Fruit fly (Drosophila melanogaster) whole organism, embryonic: Measurements from ENCODE around the gene Npc2g.

ENCODE experiments used
- ATbp ChIP-seq: fragments of 200-800 bp; sonication (Bioruptor generic); optimal IDR thresholded peaks from 2 replicates; lab custom pipeline; 2017; ENCODE audit warnings: missing biosample characterization, mild to moderate bottlenecking, missing genetic modification characterization, missing genetic modification reagents
- Ada2b ChIP-seq: fragments of 200-800 bp; sonication (Bioruptor generic); IDR thresholded peaks from 2 replicates; pipeline ENCODE4 v1.3.6; 2022; ENCODE audit warnings: missing biosample characterization, missing genetic modification characterization
- Bdp1 ChIP-seq: fragments of 200-800 bp; sonication (Bioruptor generic); optimal IDR thresholded peaks from 3 replicates; lab custom pipeline; 2016; ENCODE audit warnings: missing biosample characterization, missing genetic modification characterization
- CG10147 ChIP-seq: fragments of 200-800 bp; sonication (Bioruptor generic); optimal IDR thresholded peaks from 2 replicates; lab custom pipeline; 2019; ENCODE audit warnings: missing biosample characterization, mild to moderate bottlenecking, missing genetic modification characterization, moderate library complexity
- CG1024 ChIP-seq: fragments of 200-800 bp; sonication (Bioruptor generic); IDR thresholded peaks from 2 replicates; pipeline ENCODE4 v1.3.6; 2022; ENCODE audit warnings: missing biosample characterization, missing genetic modification characterization
- CG10267 ChIP-seq: fragments of 200-800 bp; sonication (Bioruptor generic); optimal IDR thresholded peaks from 2 replicates; lab custom pipeline; 2018; ENCODE audit warnings: missing biosample characterization, mild to moderate bottlenecking, missing genetic modification characterization, moderate library complexity
- CG10543 ChIP-seq: fragments of 200-800 bp; sonication (Bioruptor generic); optimal IDR thresholded peaks from 3 replicates; lab custom pipeline; 2017; ENCODE audit warnings: missing biosample characterization, mild to moderate bottlenecking, missing genetic modification characterization, moderate library complexity
- CG10959 ChIP-seq: fragments of 200-800 bp; sonication (Bioruptor generic); IDR thresholded peaks from 2 replicates; pipeline ENCODE4 v1.3.6; 2022; ENCODE audit warnings: missing biosample characterization, missing genetic modification characterization
- CG11093 ChIP-seq: fragments of 200-800 bp; sonication (Bioruptor generic); IDR thresholded peaks from 3 replicates; pipeline ENCODE4 v1.3.6; 2022; ENCODE audit warnings: missing biosample characterization, missing genetic modification characterization
- CG12391 ChIP-seq: fragments of 200-800 bp; sonication (Bioruptor generic); optimal IDR thresholded peaks from 3 replicates; lab custom pipeline; 2018; ENCODE audit warnings: missing biosample characterization, mild to moderate bottlenecking, missing genetic modification characterization, moderate library complexity
- CG15601 ChIP-seq: fragments of 200-800 bp; sonication (Bioruptor generic); optimal IDR thresholded peaks from 3 replicates; lab custom pipeline; 2019; ENCODE audit warnings: missing biosample characterization, mild to moderate bottlenecking, missing genetic modification characterization, moderate library complexity
- CG1647 ChIP-seq: fragments of 200-800 bp; sonication (Bioruptor generic); optimal IDR thresholded peaks from 3 replicates; lab custom pipeline; 2016; ENCODE audit warnings: missing biosample characterization, missing genetic modification characterization
- CG16815 ChIP-seq: fragments of 200-800 bp; sonication (Bioruptor generic); optimal IDR thresholded peaks from 3 replicates; lab custom pipeline; 2017; ENCODE audit warnings: missing biosample characterization, mild to moderate bottlenecking, missing genetic modification characterization
- CG17829 ChIP-seq: fragments of 200-800 bp; optimal IDR thresholded peaks from 2 replicates; lab custom pipeline; 2019; ENCODE audit warnings: missing biosample characterization, mild to moderate bottlenecking, missing genetic modification characterization, moderate library complexity
- CG18262 ChIP-seq: fragments of 200-800 bp; optimal IDR thresholded peaks from 3 replicates; lab custom pipeline; 2019; ENCODE audit warnings: missing biosample characterization, mild to moderate bottlenecking, missing genetic modification characterization, moderate library complexity
- CG18476 ChIP-seq: fragments of 200-800 bp; sonication (Bioruptor generic); optimal IDR thresholded peaks from 2 replicates; lab custom pipeline; 2016; ENCODE audit warnings: missing biosample characterization, mild to moderate bottlenecking, missing genetic modification characterization
- CG30020 ChIP-seq: fragments of 200-800 bp; optimal IDR thresholded peaks from 2 replicates; lab custom pipeline; 2019; ENCODE audit warnings: missing biosample characterization, mild to moderate bottlenecking, missing genetic modification characterization, moderate library complexity
- CG3163 ChIP-seq: fragments of 200-800 bp; sonication (Bioruptor generic); optimal IDR thresholded peaks from 3 replicates; lab custom pipeline; 2016; ENCODE audit warnings: missing biosample characterization, missing genetic modification characterization
- CG34422 ChIP-seq: fragments of 200-800 bp; sonication (Bioruptor generic); IDR thresholded peaks from 3 replicates; pipeline ENCODE4 v1.3.6; 2022; ENCODE audit warnings: missing biosample characterization, missing genetic modification characterization
- CG4328 ChIP-seq: fragments of 200-800 bp; sonication (Bioruptor generic); optimal IDR thresholded peaks from 3 replicates; lab custom pipeline; 2017; ENCODE audit warnings: missing biosample characterization, missing genetic modification reagents, missing genetic modification characterization
- CG6813 ChIP-seq: fragments of 200-800 bp; sonication (Bioruptor generic); optimal IDR thresholded peaks from 2 replicates; lab custom pipeline; 2017; ENCODE audit warnings: missing biosample characterization, missing genetic modification characterization, mild to moderate bottlenecking, moderate library complexity, missing genetic modification reagents
- CG8089 ChIP-seq: fragments of 200-800 bp; sonication (Bioruptor generic); optimal IDR thresholded peaks from 3 replicates; lab custom pipeline; 2016; ENCODE audit warnings: missing biosample characterization, missing genetic modification characterization
- CG9437 ChIP-seq: fragments of 200-800 bp; sonication (Bioruptor generic); optimal IDR thresholded peaks from 2 replicates; lab custom pipeline; 2018; ENCODE audit warnings: missing biosample characterization, mild to moderate bottlenecking, missing genetic modification characterization
- Dfd ChIP-seq, 2 experiments: fragments of >200 bp; optimal IDR thresholded peaks; 2 replicates each; lab custom pipeline; 2017; ENCODE audit warnings: missing biosample characterization in 2 of 2, missing genetic modification characterization in 2 of 2
- Dref ChIP-seq: fragments of 200-800 bp; sonication (Bioruptor generic); IDR thresholded peaks from 2 replicates; pipeline ENCODE4 v1.3.6; 2022; ENCODE audit warnings: missing biosample characterization, missing genetic modification characterization
- E2f2 ChIP-seq: fragments of 200-800 bp; sonication (Bioruptor generic); IDR thresholded peaks from 2 replicates; pipeline ENCODE4 v1.3.6; 2022; ENCODE audit warnings: missing biosample characterization, missing genetic modification characterization
- Gsc ChIP-seq: fragments of 200-800 bp; sonication (Bioruptor generic); IDR thresholded peaks from 2 replicates; pipeline ENCODE4 v1.3.6; 2022; ENCODE audit warnings: missing biosample characterization, missing genetic modification characterization
- Hr51 ChIP-seq, 2 experiments: fragments of 200-800 bp; sonication (Bioruptor generic); optimal IDR thresholded peaks; 2 replicates in 1 of 2; 3 replicates in 1 of 2; lab custom pipeline; 2016 to 2018; ENCODE audit warnings: missing biosample characterization in 2 of 2, missing genetic modification characterization in 2 of 2, mild to moderate bottlenecking in 1 of 2, moderate library complexity in 1 of 2
- Max ChIP-seq: fragments of 200-800 bp; sonication (Bioruptor generic); optimal IDR thresholded peaks from 2 replicates; lab custom pipeline; 2016; ENCODE audit warnings: missing biosample characterization, mild to moderate bottlenecking, missing genetic modification characterization
- Meics ChIP-seq: fragments of 200-800 bp; sonication (Bioruptor generic); optimal IDR thresholded peaks from 2 replicates; lab custom pipeline; 2017; ENCODE audit warnings: missing biosample characterization, mild to moderate bottlenecking, missing genetic modification characterization
- Ravus ChIP-seq: fragments of 200-800 bp; sonication (Bioruptor generic); IDR thresholded peaks from 2 replicates; pipeline ENCODE4 v1.3.6; 2022; ENCODE audit warnings: missing biosample characterization, missing genetic modification characterization
- Sox100B ChIP-seq: fragments of 200-800 bp; sonication (Bioruptor generic); optimal IDR thresholded peaks from 3 replicates; lab custom pipeline; 2018; ENCODE audit warnings: missing biosample characterization, mild to moderate bottlenecking, missing genetic modification characterization
- Tbp ChIP-seq: fragments of >200 bp; optimal IDR thresholded peaks from 2 replicates; lab custom pipeline; 2018; ENCODE audit warnings: missing biosample characterization, missing genetic modification characterization
- chn ChIP-seq: fragments of 200-800 bp; sonication (Bioruptor generic); optimal IDR thresholded peaks from 2 replicates; lab custom pipeline; 2016; ENCODE audit warnings: missing biosample characterization, missing genetic modification characterization
- disco-r ChIP-seq: fragments of 200-800 bp; sonication (Bioruptor generic); optimal IDR thresholded peaks from 2 replicates; lab custom pipeline; 2016; ENCODE audit warnings: missing biosample characterization, missing genetic modification characterization
- dmrt11E ChIP-seq: fragments of 200-800 bp; sonication (Bioruptor generic); optimal IDR thresholded peaks from 3 replicates; lab custom pipeline; 2018; ENCODE audit warnings: missing biosample characterization, mild to moderate bottlenecking, missing genetic modification characterization, moderate library complexity
- gcm2 ChIP-seq: fragments of 200-800 bp; sonication (Bioruptor generic); optimal IDR thresholded peaks from 2 replicates; lab custom pipeline; 2016; ENCODE audit warnings: missing biosample characterization, missing genetic modification characterization
- ham ChIP-seq: fragments of 200-800 bp; sonication (Bioruptor generic); IDR thresholded peaks from 2 replicates; pipeline ENCODE4 v1.3.6; 2022; ENCODE audit warnings: missing biosample characterization, missing genetic modification characterization
- hkb ChIP-seq, 2 experiments: fragments of 200-800 bp in 1 of 2; fragments of >200 bp in 1 of 2; sonication (Bioruptor generic) in 1 of 2; IDR thresholded peaks in 1 of 2; optimal IDR thresholded peaks in 1 of 2; 2 replicates each; pipeline versions ENCODE4 v1.3.6 to Lab custom; 2017 to 2022; ENCODE audit warnings: missing biosample characterization in 1 of 2, missing genetic modification characterization in 1 of 2
- insv ChIP-seq, 2 experiments: fragments of 200-800 bp; sonication (Bioruptor generic); optimal IDR thresholded peaks; 3 replicates each; lab custom pipeline; 2016 to 2018; ENCODE audit warnings: missing biosample characterization in 2 of 2, missing genetic modification characterization in 2 of 2
- lmd ChIP-seq: fragments of 200-800 bp; sonication (Bioruptor generic); IDR thresholded peaks from 2 replicates; pipeline ENCODE4 v1.3.6; 2022; ENCODE audit warnings: missing biosample characterization, missing genetic modification characterization
- nerfin-2 ChIP-seq: fragments of 200-800 bp; sonication (Bioruptor generic); IDR thresholded peaks from 2 replicates; pipeline ENCODE4 v1.3.6; 2022; ENCODE audit warnings: missing biosample characterization, missing genetic modification characterization; ENCODE audit not compliant: partially characterized antibody
- oc ChIP-seq: fragments of 200-800 bp; sonication (Bioruptor generic); optimal IDR thresholded peaks from 2 replicates; lab custom pipeline; 2018; ENCODE audit warnings: missing biosample characterization, mild to moderate bottlenecking, missing genetic modification characterization, moderate library complexity
- odd ChIP-seq: fragments of 200-800 bp; sonication (Bioruptor generic); optimal IDR thresholded peaks from 2 replicates; lab custom pipeline; 2017; ENCODE audit warnings: missing biosample characterization, mild to moderate bottlenecking, missing genetic modification characterization
- schlank ChIP-seq: fragments of 200-800 bp; sonication (Bioruptor generic); optimal IDR thresholded peaks from 2 replicates; lab custom pipeline; 2018; ENCODE audit warnings: missing biosample characterization, mild to moderate bottlenecking, missing genetic modification characterization
- scrt ChIP-seq: fragments of 200-800 bp; sonication (Bioruptor generic); optimal IDR thresholded peaks from 2 replicates; lab custom pipeline; 2018; ENCODE audit warnings: missing biosample characterization, mild to moderate bottlenecking, missing genetic modification characterization, moderate library complexity
- slp2 ChIP-seq: fragments of 200-800 bp; sonication (Bioruptor generic); optimal IDR thresholded peaks from 2 replicates; lab custom pipeline; 2016; ENCODE audit warnings: missing biosample characterization, missing genetic modification characterization
- tin ChIP-seq: fragments of 200-800 bp; sonication (Bioruptor generic); optimal IDR thresholded peaks from 3 replicates; lab custom pipeline; 2016; ENCODE audit warnings: missing biosample characterization, missing genetic modification characterization
- tna ChIP-seq: fragments of 200-800 bp; sonication (Bioruptor generic); IDR thresholded peaks from 2 replicates; pipeline ENCODE4 v1.3.6; 2022; ENCODE audit warnings: missing biosample characterization, missing genetic modification characterization; ENCODE audit not compliant: partially characterized antibody
- vfl ChIP-seq: fragments of 200-800 bp; sonication (Bioruptor generic); optimal IDR thresholded peaks from 2 replicates; lab custom pipeline; 2016; ENCODE audit warnings: missing biosample characterization, missing genetic modification characterization
- yki ChIP-seq: fragments of >200 bp; optimal IDR thresholded peaks from 3 replicates; lab custom pipeline; 2018
- zen ChIP-seq: fragments of 200-800 bp; sonication (Bioruptor generic); optimal IDR thresholded peaks from 3 replicates; lab custom pipeline; 2018; ENCODE audit warnings: missing biosample characterization, mild to moderate bottlenecking, missing genetic modification characterization, moderate library complexity

Gene Npc2g

DNA sequence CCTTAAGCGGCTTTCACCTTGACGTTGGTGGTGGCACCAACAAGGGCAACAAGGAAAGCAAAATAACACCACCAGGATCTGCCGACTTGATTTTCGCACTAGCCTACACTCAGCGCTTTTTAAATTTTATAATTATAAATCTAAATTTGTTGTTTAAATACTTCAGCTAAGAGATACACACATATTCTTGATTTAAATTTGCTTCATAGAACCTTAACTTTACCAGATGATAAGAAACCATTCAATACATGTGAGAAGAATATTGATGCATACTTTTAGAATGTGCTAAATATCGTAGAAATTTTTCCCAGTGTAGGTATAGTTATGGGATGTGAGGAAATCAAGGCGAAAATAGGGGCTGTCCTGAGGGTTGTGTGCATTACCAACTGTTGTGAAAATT is 12.0 kb downstream of the Npc2g start (continued):
- TF ChIP-seq Ada2b (GFP tag; lab: Robert Waterston, UW): no peak
- TF ChIP-seq tin (GFP tag; lab: Kevin White, UChicago): no peak
- TF ChIP-seq ham (GFP tag; lab: Robert Waterston, UW): no peak
- TF ChIP-seq CG6813 (GFP tag; lab: Kevin White, UChicago): no peak
- no peak for TF ChIP-seq nerfin-2 (GFP tag; lab: Robert Waterston, UW)
- no peak for TF ChIP-seq Gsc
- TF ChIP-seq zen (tag; lab: Kevin White, UChicago): no peak
- TF ChIP-seq CG11093 (GFP tag; lab: Robert Waterston, UW): no peak
- no peak for TF ChIP-seq CG4328 (GFP tag; lab: Kevin White, UChicago)
- no peak for TF ChIP-seq CG34422 (GFP tag; lab: Robert Waterston, UW)
- no peak for TF ChIP-seq CG10959 (GFP tag; lab: Robert Waterston, UW)
- TF ChIP-seq schlank (tag; lab: Kevin White, UChicago): no peak
- TF ChIP-seq CG9437 (GFP tag; lab: Kevin White, UChicago): no peak
- no peak for TF ChIP-seq Dref (GFP tag; lab: Robert Waterston, UW)
- TF ChIP-seq gcm2: no peak
- TF ChIP-seq odd (GFP tag; lab: Kevin White, UChicago): no peak
- no peak for TF ChIP-seq CG18476
- peak in 1 of 2 experiments; percentile 25 for TF ChIP-seq Hr51 (GFP tag; optimal IDR thresholded peaks at IDR 0.05; lab: Kevin White, UChicago)
- no peak for TF ChIP-seq Max
- no peak for TF ChIP-seq tna
- TF ChIP-seq CG16815 (GFP tag; lab: Kevin White, UChicago): no peak
- TF ChIP-seq CG12391 (tag; lab: Kevin White, UChicago): peak; percentile 61
- no peak for TF ChIP-seq chn
- no peak for TF ChIP-seq CG3163 (GFP tag; lab: Kevin White, UChicago)
- TF ChIP-seq scrt (GFP tag; lab: Kevin White, UChicago): no peak
- TF ChIP-seq CG10267 (tag; lab: Kevin White, UChicago): peak; percentile 56
- TF ChIP-seq Ravus (GFP tag; lab: Robert Waterston, UW): no peak
- TF ChIP-seq disco-r (GFP tag; lab: Kevin White, UChicago): no peak
- TF ChIP-seq CG18262 (tag; lab: Kevin White, UChicago): peak; percentile 70
- no peak for TF ChIP-seq CG1647 (GFP tag; lab: Kevin White, UChicago)
- TF ChIP-seq insv (GFP tag; optimal IDR thresholded peaks at IDR 0.05; lab: Kevin White, UChicago): no peak
- no peak for TF ChIP-seq hkb (optimal IDR thresholded peaks at IDR 0.05; lab: Kevin White, UChicago)
- no peak for TF ChIP-seq hkb (GFP tag; IDR thresholded peaks at IDR 0.05; lab: Robert Waterston, UW)
- no peak for TF ChIP-seq CG30020 (tag; lab: Kevin White, UChicago)
- TF ChIP-seq Sox100B (GFP tag; lab: Kevin White, UChicago): peak; percentile 17
- no peak for TF ChIP-seq Meics
- no peak for TF ChIP-seq slp2
- no peak for TF ChIP-seq lmd (GFP tag; lab: Robert Waterston, UW)
- peak; percentile 33 for TF ChIP-seq CG17829
- no peak for TF ChIP-seq CG10543 (GFP tag; lab: Kevin White, UChicago)
- TF ChIP-seq yki (lab: Kevin White, UChicago): no peak
- no peak for TF ChIP-seq ATbp (GFP tag; lab: Kevin White, UChicago)
- no peak for TF ChIP-seq Tbp (GFP tag; lab: Kevin White, UChicago)
- no peak for TF ChIP-seq Bdp1 (GFP tag; lab: Kevin White, UChicago)
- TF ChIP-seq Dfd (GFP tag; optimal IDR thresholded peaks at IDR 0.05; lab: Kevin White, UChicago): no peak
- TF ChIP-seq CG8089: no peak
- peak; percentile 22 for TF ChIP-seq CG15601
- TF ChIP-seq E2f2 (GFP tag; lab: Robert Waterston, UW): no peak
- TF ChIP-seq dmrt11E (tag; lab: Kevin White, UChicago): peak; percentile 72
- TF ChIP-seq CG10147 (GFP tag; lab: Kevin White, UChicago): no peak
- TF ChIP-seq vfl (GFP tag; lab: Kevin White, UChicago): no peak
- TF ChIP-seq oc (tag; lab: Kevin White, UChicago): peak; percentile 41
- no peak for TF ChIP-seq CG1024
